Fruit fly (Drosophila melanogaster) whole organism, prepupa: ENCODE data around the gene Exo84.

Experiments used
- Blimp-1 ChIP-seq: fragments of 200-800 bp; sonication (Bioruptor generic); optimal IDR thresholded peaks from 3 replicates; lab custom pipeline; 2017; ENCODE audit warnings: missing biosample characterization, missing genetic modification characterization, mild to moderate bottlenecking, moderate library complexity, missing genetic modification reagents
- CG10669 ChIP-seq: fragments of 200-800 bp; sonication (Bioruptor generic); optimal IDR thresholded peaks from 3 replicates; lab custom pipeline; 2018; ENCODE audit warnings: missing biosample characterization, mild to moderate bottlenecking, missing genetic modification characterization, moderate library complexity
- CG11762 ChIP-seq: fragments of 200-800 bp; sonication (Bioruptor generic); optimal IDR thresholded peaks from 3 replicates; lab custom pipeline; 2016; ENCODE audit warnings: missing biosample characterization, missing genetic modification characterization; ENCODE audit not compliant: insufficient read depth
- CG11902 ChIP-seq: fragments of 200-800 bp; sonication (Bioruptor generic); optimal IDR thresholded peaks from 3 replicates; lab custom pipeline; 2016; ENCODE audit warnings: missing biosample characterization, missing genetic modification characterization
- CG15336 ChIP-seq: fragments of 200-800 bp; sonication (Bioruptor generic); IDR thresholded peaks from 2 replicates; pipeline ENCODE4 v1.3.6; 2022; ENCODE audit warnings: missing biosample characterization, missing genetic modification characterization
- CG1621 ChIP-seq: fragments of 200-800 bp; sonication (Bioruptor generic); optimal IDR thresholded peaks from 3 replicates; lab custom pipeline; 2018; ENCODE audit warnings: missing biosample characterization, mild to moderate bottlenecking, missing genetic modification characterization
- CG3032 ChIP-seq: fragments of 200-800 bp; optimal IDR thresholded peaks from 2 replicates; lab custom pipeline; 2019; ENCODE audit warnings: missing biosample characterization, mild to moderate bottlenecking, missing genetic modification characterization, moderate library complexity
- CG31627 ChIP-seq: fragments of 200-800 bp; sonication (Bioruptor generic); optimal IDR thresholded peaks from 3 replicates; lab custom pipeline; 2016; ENCODE audit warnings: missing biosample characterization, missing genetic modification characterization
- CG4318 ChIP-seq: fragments of 200-800 bp; sonication (Bioruptor generic); optimal IDR thresholded peaks from 3 replicates; lab custom pipeline; 2017; ENCODE audit warnings: missing biosample characterization, mild to moderate bottlenecking, missing genetic modification characterization
- CG6276 ChIP-seq: fragments of 200-800 bp; sonication (Bioruptor generic); optimal IDR thresholded peaks from 2 replicates; lab custom pipeline; 2017; ENCODE audit warnings: missing biosample characterization, mild to moderate bottlenecking, missing genetic modification characterization
- CG6792 ChIP-seq: fragments of 200-800 bp; sonication (Bioruptor generic); optimal IDR thresholded peaks from 3 replicates; lab custom pipeline; 2016; ENCODE audit warnings: missing biosample characterization, missing genetic modification characterization
- CG6808 ChIP-seq: fragments of 200-800 bp; sonication (Bioruptor generic); optimal IDR thresholded peaks from 3 replicates; lab custom pipeline; 2017; ENCODE audit warnings: missing biosample characterization, missing genetic modification characterization, mild to moderate bottlenecking, moderate library complexity, missing genetic modification reagents
- CG7368 ChIP-seq: fragments of 200-800 bp; sonication (Bioruptor generic); optimal IDR thresholded peaks from 3 replicates; lab custom pipeline; 2016; ENCODE audit warnings: missing biosample characterization, missing genetic modification characterization
- CG8119 ChIP-seq: fragments of 200-800 bp; sonication (Bioruptor generic); IDR thresholded peaks from 3 replicates; pipeline ENCODE4 v1.3.6; 2022; ENCODE audit warnings: missing biosample characterization, missing genetic modification characterization
- CG8319 ChIP-seq: fragments of 200-800 bp; sonication (Bioruptor generic); optimal IDR thresholded peaks from 3 replicates; lab custom pipeline; 2016; ENCODE audit warnings: missing biosample characterization, missing genetic modification characterization
- CG9139 ChIP-seq: fragments of 200-800 bp; sonication (Bioruptor generic); optimal IDR thresholded peaks from 3 replicates; lab custom pipeline; 2017; ENCODE audit warnings: missing biosample characterization, mild to moderate bottlenecking, missing genetic modification characterization
- Eip78C ChIP-seq: fragments of 200-800 bp; sonication (Bioruptor generic); peaks from one replicate; lab custom pipeline; 2016; ENCODE audit warnings: missing biosample characterization, missing genetic modification characterization
- Ets21C ChIP-seq: fragments of 200-800 bp; sonication (Bioruptor generic); optimal IDR thresholded peaks from 3 replicates; lab custom pipeline; 2016; ENCODE audit warnings: missing biosample characterization, missing genetic modification characterization
- Ets96B ChIP-seq: fragments of 200-800 bp; optimal IDR thresholded peaks from 2 replicates; lab custom pipeline; 2019; ENCODE audit warnings: missing biosample characterization, mild to moderate bottlenecking, missing genetic modification characterization, moderate library complexity
- Gug ChIP-seq: fragments of 200-800 bp; sonication (Bioruptor generic); IDR thresholded peaks from 2 replicates; pipeline ENCODE4 v1.3.6; 2022; ENCODE audit warnings: missing biosample characterization, missing genetic modification characterization
- Hr39 ChIP-seq: fragments of 200-800 bp; sonication (Bioruptor generic); optimal IDR thresholded peaks from 2 replicates; lab custom pipeline; 2016; ENCODE audit warnings: missing biosample characterization, missing genetic modification characterization
- Hr4 ChIP-seq: fragments of 200-800 bp; sonication (Bioruptor generic); optimal IDR thresholded peaks from 3 replicates; lab custom pipeline; 2016; ENCODE audit warnings: missing biosample characterization, missing genetic modification characterization
- Lpt ChIP-seq: fragments of 200-800 bp; sonication (Bioruptor generic); optimal IDR thresholded peaks from 3 replicates; lab custom pipeline; 2016; ENCODE audit warnings: missing biosample characterization, missing genetic modification characterization
- Met ChIP-seq: fragments of 200-800 bp; sonication (Bioruptor generic); optimal IDR thresholded peaks from 3 replicates; lab custom pipeline; 2016; ENCODE audit warnings: missing biosample characterization, missing genetic modification characterization
- OdsH ChIP-seq: fragments of 200-800 bp; sonication (Bioruptor generic); optimal IDR thresholded peaks from 3 replicates; lab custom pipeline; 2016; ENCODE audit warnings: missing biosample characterization, missing genetic modification characterization
- Smox ChIP-seq: fragments of 200-800 bp; sonication (Bioruptor generic); optimal IDR thresholded peaks from 3 replicates; lab custom pipeline; 2016; ENCODE audit warnings: missing biosample characterization, missing genetic modification characterization
- Sox102F ChIP-seq: fragments of 200-800 bp; sonication (Bioruptor generic); optimal IDR thresholded peaks from 2 replicates; lab custom pipeline; 2016; ENCODE audit warnings: missing biosample characterization, mild to moderate bottlenecking, missing genetic modification characterization
- Sox15 ChIP-seq: fragments of 200-800 bp; sonication (Bioruptor generic); optimal IDR thresholded peaks from 3 replicates; lab custom pipeline; 2016; ENCODE audit warnings: missing biosample characterization, missing genetic modification characterization
- acj6 ChIP-seq: fragments of 200-800 bp; sonication (Bioruptor generic); optimal IDR thresholded peaks from 3 replicates; lab custom pipeline; 2016; ENCODE audit warnings: missing biosample characterization, missing genetic modification characterization
- cyc ChIP-seq: fragments of 200-800 bp; sonication (Bioruptor generic); optimal IDR thresholded peaks from 3 replicates; lab custom pipeline; 2016; ENCODE audit warnings: missing biosample characterization, missing genetic modification characterization
- dac ChIP-seq: fragments of 200-800 bp; sonication (Bioruptor generic); optimal IDR thresholded peaks from 2 replicates; lab custom pipeline; 2017; ENCODE audit warnings: missing biosample characterization, mild to moderate bottlenecking, missing genetic modification characterization
- dsx ChIP-seq: fragments of 200-800 bp; optimal IDR thresholded peaks from 3 replicates; lab custom pipeline; 2019; ENCODE audit warnings: missing biosample characterization, mild to moderate bottlenecking, missing genetic modification characterization, moderate library complexity; ENCODE audit not compliant: poor library complexity, severe bottlenecking
- eg ChIP-seq: fragments of 200-800 bp; sonication (Bioruptor generic); IDR thresholded peaks from 3 replicates; pipeline ENCODE4 v1.3.6; 2022; ENCODE audit warnings: missing biosample characterization, missing genetic modification characterization
- esn ChIP-seq: fragments of 200-800 bp; sonication (Bioruptor generic); optimal IDR thresholded peaks from 2 replicates; lab custom pipeline; 2016; ENCODE audit warnings: missing biosample characterization, mild to moderate bottlenecking, missing genetic modification characterization, moderate library complexity
- fd59A ChIP-seq: fragments of 200-800 bp; sonication (Bioruptor generic); optimal IDR thresholded peaks from 2 replicates; lab custom pipeline; 2017; ENCODE audit warnings: missing biosample characterization, mild to moderate bottlenecking, missing genetic modification characterization, missing genetic modification reagents
- fd85E ChIP-seq: fragments of 200-800 bp; sonication (Bioruptor generic); optimal IDR thresholded peaks from 3 replicates; lab custom pipeline; 2016; ENCODE audit warnings: missing biosample characterization, missing genetic modification characterization
- fkh ChIP-seq: fragments of 200-800 bp; sonication (Bioruptor generic); optimal IDR thresholded peaks from 3 replicates; lab custom pipeline; 2017; ENCODE audit warnings: missing biosample characterization, mild to moderate bottlenecking, missing genetic modification characterization, moderate library complexity
- lz ChIP-seq: fragments of 200-800 bp; sonication (Bioruptor generic); optimal IDR thresholded peaks from 3 replicates; lab custom pipeline; 2016; ENCODE audit warnings: missing biosample characterization, missing genetic modification characterization
- net ChIP-seq: fragments of 200-800 bp; sonication (Bioruptor generic); optimal IDR thresholded peaks from 3 replicates; lab custom pipeline; 2016; ENCODE audit warnings: missing biosample characterization, missing genetic modification characterization
- pdm3 ChIP-seq: fragments of 200-800 bp; sonication (Bioruptor generic); optimal IDR thresholded peaks from 3 replicates; lab custom pipeline; 2016; ENCODE audit warnings: missing biosample characterization, missing genetic modification characterization
- salr ChIP-seq, 2 experiments: fragments of 200-800 bp; sonication (Bioruptor generic); optimal IDR thresholded peaks; 3 replicates each; lab custom pipeline; 2016 to 2018; ENCODE audit warnings: missing biosample characterization in 2 of 2, missing genetic modification characterization in 2 of 2, mild to moderate bottlenecking in 1 of 2
- spab ChIP-seq: fragments of 200-800 bp; sonication (Bioruptor generic); optimal IDR thresholded peaks from 2 replicates; lab custom pipeline; 2017; ENCODE audit warnings: missing biosample characterization, mild to moderate bottlenecking, missing genetic modification characterization, missing genetic modification reagents
- topi ChIP-seq: fragments of 200-800 bp; sonication (Bioruptor generic); optimal IDR thresholded peaks from 3 replicates; lab custom pipeline; 2016; ENCODE audit warnings: missing biosample characterization, missing genetic modification characterization
- vri ChIP-seq: fragments of 200-800 bp; sonication (Bioruptor generic); optimal IDR thresholded peaks from 3 replicates; lab custom pipeline; 2016; ENCODE audit warnings: missing biosample characterization, mild to moderate bottlenecking, missing genetic modification characterization

Gene Exo84

dm6 chr3R:26068135-26068534, 16.1 kb upstream of the Exo84 start (continued):
- no peak for TF ChIP-seq CG4318 (GFP tag; lab: Kevin White, UChicago)
- peak; percentile 12 for TF ChIP-seq spab (GFP tag; lab: Kevin White, UChicago)
- TF ChIP-seq CG11902: no peak
- TF ChIP-seq pdm3 (GFP tag; lab: Kevin White, UChicago): peak; percentile 42
- no peak for TF ChIP-seq CG1621 (tag; lab: Kevin White, UChicago)
- TF ChIP-seq acj6 (GFP tag; lab: Kevin White, UChicago): peak; percentile 31
- peak; percentile 56 for TF ChIP-seq Sox102F (GFP tag; lab: Kevin White, UChicago)
- TF ChIP-seq Eip78C (GFP tag; lab: Kevin White, UChicago): peak; percentile 88
- no peak for TF ChIP-seq Blimp-1
- peak; percentile 42 for TF ChIP-seq dsx (GFP tag; lab: Kevin White, UChicago)
- peak; percentile 65 for TF ChIP-seq Met (GFP tag; lab: Kevin White, UChicago)
- peak in 1 of 2 experiments; percentile 13 for TF ChIP-seq salr (GFP tag; optimal IDR thresholded peaks at IDR 0.05; lab: Kevin White, UChicago)
- no peak for TF ChIP-seq Ets21C (GFP tag; lab: Kevin White, UChicago)
- peak; percentile 34; the same call in 1 of the 3 replicates for TF ChIP-seq CG8119 (GFP tag; lab: Robert Waterston, UW)
- TF ChIP-seq, all 60 proteins: peak for 39

- TF ChIP-seq CG6808 (GFP tag; lab: Kevin White, UChicago) (no peak), Sox102F (GFP tag; lab: Kevin White, UChicago) (no peak), CG11902 (no peak), Ets96B (tag; lab: Kevin White, UChicago) (no peak), Gug (GFP tag; lab: Robert Waterston, UW) (no peak), CG7368 (GFP tag; lab: Kevin White, UChicago) (no peak), fd85E (GFP tag; lab: Kevin White, UChicago) (no peak)
- TF ChIP-seq, all 60 proteins: peak for 0
Observed at dm6 chr3R:26064708-26065107, 12.7 kb upstream of the Exo84 start.

dm6 chr3R:26062911-26063310, 10.9 kb upstream of the Exo84 start, which contains the start of gene CG14551:
Gene CG14551, minus strand, starts transcription at chr3R:26063011.
- no peak for TF ChIP-seq CG9139 (GFP tag; lab: Kevin White, UChicago)
- TF ChIP-seq vri (GFP tag; lab: Kevin White, UChicago): no peak
- TF ChIP-seq CG6276: no peak
- TF ChIP-seq topi: no peak
- TF ChIP-seq cyc (GFP tag; lab: Kevin White, UChicago): no peak
- no peak for TF ChIP-seq fd59A (GFP tag; lab: Kevin White, UChicago)
- TF ChIP-seq esn (GFP tag; lab: Kevin White, UChicago): no peak
- no peak for TF ChIP-seq spab (GFP tag; lab: Kevin White, UChicago)
- no peak for TF ChIP-seq CG6808 (GFP tag; lab: Kevin White, UChicago)
- TF ChIP-seq eg (GFP tag; lab: Robert Waterston, UW): no peak
- no peak for TF ChIP-seq Hr4 (GFP tag; lab: Kevin White, UChicago)
- no peak for TF ChIP-seq Lpt (GFP tag; lab: Kevin White, UChicago)
- TF ChIP-seq CG11762 (GFP tag; lab: Kevin White, UChicago): no peak
- TF ChIP-seq net (GFP tag; lab: Kevin White, UChicago): no peak
- no peak for TF ChIP-seq fd85E (GFP tag; lab: Kevin White, UChicago)
- TF ChIP-seq CG7368 (GFP tag; lab: Kevin White, UChicago): no peak
- no peak for TF ChIP-seq Hr39 (GFP tag; lab: Kevin White, UChicago)
- no peak for TF ChIP-seq CG6792 (GFP tag; lab: Kevin White, UChicago)

- peak; percentile 47 for TF ChIP-seq Hr4 (GFP tag; lab: Kevin White, UChicago)
- TF ChIP-seq Smox (GFP tag; lab: Kevin White, UChicago): peak; percentile 78
- peak; percentile 43; the same call in 1 of the 2 replicates for TF ChIP-seq CG15336
- TF ChIP-seq fkh: peak; percentile 98
- peak; percentile 41 for TF ChIP-seq CG11902
- peak; percentile 81 for TF ChIP-seq lz (GFP tag; lab: Kevin White, UChicago)
- TF ChIP-seq CG9139 (GFP tag; lab: Kevin White, UChicago): peak; percentile 79
- peak; percentile 6 for TF ChIP-seq Sox15
- TF ChIP-seq CG6276: no peak
- peak; percentile 74 for TF ChIP-seq CG31627 (GFP tag; lab: Kevin White, UChicago)
- peak; percentile 80 for TF ChIP-seq CG6808 (GFP tag; lab: Kevin White, UChicago)
- TF ChIP-seq OdsH (GFP tag; lab: Kevin White, UChicago): peak; percentile 73
- TF ChIP-seq CG4318 (GFP tag; lab: Kevin White, UChicago): no peak
- TF ChIP-seq CG10669: peak; percentile 76
- no peak for TF ChIP-seq spab (GFP tag; lab: Kevin White, UChicago)
- peak; percentile 73 for TF ChIP-seq CG3032
- no peak for TF ChIP-seq dac (GFP tag; lab: Kevin White, UChicago)
- TF ChIP-seq CG8319: peak; percentile 58
- TF ChIP-seq Met (GFP tag; lab: Kevin White, UChicago): peak; percentile 82
- TF ChIP-seq eg (GFP tag; lab: Robert Waterston, UW): peak; percentile 67
Observed at dm6 chr3R:26059195-26059594, 7.1 kb upstream of the Exo84 start, which contains the start of the genes RpL34a and Trmt61. Gene RpL34a, minus strand, starts transcription at chr3R:26059267. Gene Trmt61, plus strand, starts transcription at chr3R:26059496.
